Fruit fly (Drosophila melanogaster): ENCODE data around the gene Parg.
A peak's percentile ranks its signal among the peaks of the same experiment; 100 is the strongest.

The Parg gene

DNA sequence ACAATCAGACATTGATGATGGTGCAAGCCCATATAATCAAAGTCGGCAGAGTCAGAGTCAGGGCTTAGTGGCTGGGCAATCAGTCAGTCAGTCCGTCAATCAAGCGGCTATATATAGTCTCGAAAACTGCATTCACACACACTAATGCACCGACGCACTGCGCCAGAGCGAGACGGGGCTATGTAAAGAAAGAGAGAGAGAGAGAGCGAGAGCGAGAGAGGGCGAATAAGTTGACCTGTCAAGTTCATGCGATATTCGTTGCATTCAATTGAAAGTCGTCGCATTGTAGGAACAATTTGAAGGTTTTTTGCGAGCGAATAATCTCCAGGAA is 11.1 kb upstream of the Parg start:
- no peak for TF ChIP-seq Pif1B (GFP tag; optimal IDR thresholded peaks at IDR 0.05)
- TF ChIP-seq EcR (GFP tag; optimal IDR thresholded peaks at IDR 0.05): peak; percentile 78
- TF ChIP-seq gl (tag; optimal IDR thresholded peaks at IDR 0.05): no peak
- no peak for TF ChIP-seq CG13204 (GFP tag; optimal IDR thresholded peaks at IDR 0.05)

dm6 chrX:3681729-3682482 is 10.6 kb upstream of the Parg start:
- TF ChIP-seq CG12605 (GFP tag; IDR thresholded peaks at IDR 0.05) (peak; percentile 94), fd96Ca (GFP tag; IDR thresholded peaks at IDR 0.05) (peak; percentile 90), EcR (GFP tag; optimal IDR thresholded peaks at IDR 0.05) (peak; percentile 91), CG8301 (tag; optimal IDR thresholded peaks at IDR 0.05) (peak; percentile 95), gl (tag; optimal IDR thresholded peaks at IDR 0.05) (peak; percentile 92), CG9948 (tag; optimal IDR thresholded peaks at IDR 0.05) (peak; percentile 96), CG32121 (GFP tag; IDR thresholded peaks at IDR 0.05) (peak; percentile 89), CG34367 (tag; optimal IDR thresholded peaks at IDR 0.05) (peak; percentile 97), CG15710 (tag; optimal IDR thresholded peaks at IDR 0.05) (peak; percentile 95), CG4496 (GFP tag; IDR thresholded peaks at IDR 0.05) (peak; percentile 95), CG13204 (GFP tag; optimal IDR thresholded peaks at IDR 0.05) (peak; percentile 72), CG14655 (GFP tag; optimal IDR thresholded peaks at IDR 0.05) (peak; percentile 95), rn (GFP tag; IDR thresholded peaks at IDR 0.05) (peak; percentile 80), Pif1B (GFP tag; optimal IDR thresholded peaks at IDR 0.05) (peak; percentile 95), Ets98B (GFP tag; IDR thresholded peaks at IDR 0.05) (peak; percentile 92), Snoo (tag; optimal IDR thresholded peaks at IDR 0.05) (peak; percentile 89), CG17806 (tag; optimal IDR thresholded peaks at IDR 0.05) (peak; percentile 96), CG8159 (tag; optimal IDR thresholded peaks at IDR 0.05) (peak; percentile 96), CG10348 (GFP tag; IDR thresholded peaks at IDR 0.05) (peak; percentile 68), Pif1A (GFP tag; optimal IDR thresholded peaks at IDR 0.05) (peak; percentile 95), D1 (tag; optimal IDR thresholded peaks at IDR 0.05) (peak; percentile 82)

dm6 chrX:3680703-3681270 is 9.5 kb upstream of the Parg start:
- TF ChIP-seq rn (GFP tag; IDR thresholded peaks at IDR 0.05) (no peak), Pif1B (GFP tag; optimal IDR thresholded peaks at IDR 0.05) (peak; percentile 23), CG4496 (GFP tag; IDR thresholded peaks at IDR 0.05) (0 out of 3 replicates have a peak, but pooled peaks have one; percentile 51), Ets98B (GFP tag; IDR thresholded peaks at IDR 0.05) (no peak; the same call in 1 of the 2 replicates), EcR (GFP tag; optimal IDR thresholded peaks at IDR 0.05) (no peak), CG10348 (GFP tag; IDR thresholded peaks at IDR 0.05) (no peak), CG34367 (tag; optimal IDR thresholded peaks at IDR 0.05) (peak; percentile 40), D1 (tag; optimal IDR thresholded peaks at IDR 0.05) (no peak), CG13204 (GFP tag; optimal IDR thresholded peaks at IDR 0.05) (no peak), CG14655 (GFP tag; optimal IDR thresholded peaks at IDR 0.05) (peak; percentile 72), CG9948 (tag; optimal IDR thresholded peaks at IDR 0.05) (peak; percentile 72), CG8159 (tag; optimal IDR thresholded peaks at IDR 0.05) (peak; percentile 82), CG15710 (tag; optimal IDR thresholded peaks at IDR 0.05) (peak; percentile 77), Snoo (tag; optimal IDR thresholded peaks at IDR 0.05) (peak; percentile 66), CG8301 (tag; optimal IDR thresholded peaks at IDR 0.05) (peak; percentile 47), fd96Ca (GFP tag; IDR thresholded peaks at IDR 0.05) (peak; percentile 28; the same call in 1 of the 3 replicates), CG17806 (tag; optimal IDR thresholded peaks at IDR 0.05) (peak; percentile 74), CG32121 (GFP tag; IDR thresholded peaks at IDR 0.05) (peak; percentile 58), CG12605 (GFP tag; IDR thresholded peaks at IDR 0.05) (peak; percentile 72; the same call in 1 of the 2 replicates), Pif1A (GFP tag; optimal IDR thresholded peaks at IDR 0.05) (peak; percentile 74), gl (tag; optimal IDR thresholded peaks at IDR 0.05) (no peak)

- TF ChIP-seq CG12605 (GFP tag; IDR thresholded peaks at IDR 0.05) (peak; percentile 97), CG4496 (GFP tag; IDR thresholded peaks at IDR 0.05) (peak; percentile 81), CG14655 (GFP tag; optimal IDR thresholded peaks at IDR 0.05) (peak; percentile 83), CG8159 (tag; optimal IDR thresholded peaks at IDR 0.05) (peak; percentile 74), fd96Ca (GFP tag; IDR thresholded peaks at IDR 0.05) (peak; percentile 61; the same call in 2 of the 3 replicates), D1 (tag; optimal IDR thresholded peaks at IDR 0.05) (peak; percentile 74), CG13204 (GFP tag; optimal IDR thresholded peaks at IDR 0.05) (peak; percentile 89), gl (tag; optimal IDR thresholded peaks at IDR 0.05) (peak; percentile 88), CG15710 (tag; optimal IDR thresholded peaks at IDR 0.05) (peak; percentile 75), CG32121 (GFP tag; IDR thresholded peaks at IDR 0.05) (peak; percentile 79), EcR (GFP tag; optimal IDR thresholded peaks at IDR 0.05) (peak; percentile 31), rn (GFP tag; IDR thresholded peaks at IDR 0.05) (peak; percentile 63), CG8301 (tag; optimal IDR thresholded peaks at IDR 0.05) (peak; percentile 61), CG10348 (GFP tag; IDR thresholded peaks at IDR 0.05) (no peak), Ets98B (GFP tag; IDR thresholded peaks at IDR 0.05) (peak; percentile 81), Pif1A (GFP tag; optimal IDR thresholded peaks at IDR 0.05) (peak; percentile 81), CG9948 (tag; optimal IDR thresholded peaks at IDR 0.05) (peak; percentile 55), Pif1B (GFP tag; optimal IDR thresholded peaks at IDR 0.05) (peak; percentile 72), CG17806 (tag; optimal IDR thresholded peaks at IDR 0.05) (peak; percentile 77), CG34367 (tag; optimal IDR thresholded peaks at IDR 0.05) (peak; percentile 87), Snoo (tag; optimal IDR thresholded peaks at IDR 0.05) (peak; percentile 43)
These were observed 8.8 kb upstream of the Parg start for dm6 chrX:3679921-3680702.

Data from whole organism, pupa.